Worm (Caenorhabditis elegans): ENCODE results near the gene R12B2.7.

R12B2.7 gene

ce11 chrIII:5782080-5782479, 32.8 kb upstream of the R12B2.7 start (continued):
- no peak for TF ChIP-seq T07F8.4 (tag; optimal IDR thresholded peaks at IDR 0.05)
- no peak for TF ChIP-seq F37B4.10 (GFP tag; IDR thresholded peaks at IDR 0.05)
- TF ChIP-seq C17E4.6 (GFP tag; IDR thresholded peaks at IDR 0.05), result no peak
- peak; percentile 62 for TF ChIP-seq B0261.1 (tag; optimal IDR thresholded peaks at IDR 0.05)
- TF ChIP-seq lin-54 (GFP tag; optimal IDR thresholded peaks at IDR 0.05), result peak; percentile 3
- TF ChIP-seq F55B11.4 (tag; optimal IDR thresholded peaks at IDR 0.05; ENCODE audit: borderline replicate concordance, insufficient read depth), result no peak
- TF ChIP-seq Y56A3A.18 (GFP tag; IDR thresholded peaks at IDR 0.05), result no peak
- no peak for TF ChIP-seq nhr-179 (tag; optimal IDR thresholded peaks at IDR 0.05)
- no peak for TF ChIP-seq repo-1 (tag; optimal IDR thresholded peaks at IDR 0.05)
- TF ChIP-seq lin-26 (GFP tag; IDR thresholded peaks at IDR 0.05), result peak; percentile 61; the same call in 1 of the 2 replicates
- no peak for TF ChIP-seq K11D2.4 (GFP tag; IDR thresholded peaks at IDR 0.05)
- no peak for TF ChIP-seq F57C9.4 (tag; optimal IDR thresholded peaks at IDR 0.05)
- peak; percentile 38 for TF ChIP-seq F49E8.2 (tag; optimal IDR thresholded peaks at IDR 0.05; ENCODE audit: insufficient read depth)
- no peak for TF ChIP-seq T26A5.8 (tag; optimal IDR thresholded peaks at IDR 0.05)
- no peak for TF ChIP-seq lin-40 (tag; optimal IDR thresholded peaks at IDR 0.05)
- TF ChIP-seq ceh-91 (GFP tag; IDR thresholded peaks at IDR 0.05), result peak; percentile 26; the same call in 1 of the 2 replicates
- no peak for TF ChIP-seq gei-17 (GFP tag; optimal IDR thresholded peaks at IDR 0.05)
- no peak for TF ChIP-seq ccch-3 (GFP tag; optimal IDR thresholded peaks at IDR 0.05)
- no peak for TF ChIP-seq ceh-58 (GFP tag; IDR thresholded peaks at IDR 0.05)
- peak; percentile 28; the same call in 1 of the 2 replicates for TF ChIP-seq hmg-1.2 (GFP tag; IDR thresholded peaks at IDR 0.05)
- no peak for TF ChIP-seq K12H6.12 (tag; optimal IDR thresholded peaks at IDR 0.05)
- no peak for TF ChIP-seq somi-1 (GFP tag; optimal IDR thresholded peaks at IDR 0.05)
- no peak for TF ChIP-seq ceh-40 (GFP tag; IDR thresholded peaks at IDR 0.05)
- TF ChIP-seq let-526 (GFP tag; IDR thresholded peaks at IDR 0.05), result no peak
- TF ChIP-seq bed-2 (GFP tag; IDR thresholded peaks at IDR 0.05), result no peak
- no peak for TF ChIP-seq Y79H2A.3 (GFP tag; conservative IDR thresholded peaks at IDR 0.05)
- no peak for TF ChIP-seq sptf-2 (GFP tag; optimal IDR thresholded peaks at IDR 0.05)
- TF ChIP-seq ztf-25 (GFP tag; IDR thresholded peaks at IDR 0.05), result 0 out of 2 replicates have a peak, but pooled peaks have one; percentile 62
- no peak for TF ChIP-seq pbrm-1 (GFP tag; IDR thresholded peaks at IDR 0.05)
- TF ChIP-seq die-1 (tag; optimal IDR thresholded peaks at IDR 0.05), result no peak
- TF ChIP-seq aptf-2 (GFP tag; conservative IDR thresholded peaks at IDR 0.05), result no peak
- no peak for TF ChIP-seq ama-1 (optimal IDR thresholded peaks at IDR 0.05)
- no peak for TF ChIP-seq ama-1 (GFP tag; optimal IDR thresholded peaks at IDR 0.05)
- no peak for TF ChIP-seq dpl-1 (GFP tag; optimal IDR thresholded peaks at IDR 0.05)
- no peak for TF ChIP-seq F39B2.1 (GFP tag; IDR thresholded peaks at IDR 0.05)
- TF ChIP-seq tbx-9 (tag; optimal IDR thresholded peaks at IDR 0.05; ENCODE audit: borderline replicate concordance), result no peak
- TF ChIP-seq rcor-1 (GFP tag; IDR thresholded peaks at IDR 0.05), result no peak
- no peak for TF ChIP-seq ceh-27 (GFP tag; optimal IDR thresholded peaks at IDR 0.05)
- no peak for TF ChIP-seq F22D6.2 (tag; optimal IDR thresholded peaks at IDR 0.05)
- TF ChIP-seq hrde-1 (tag; optimal IDR thresholded peaks at IDR 0.05; ENCODE audit: borderline replicate concordance), result no peak
- TF ChIP-seq hsf-1 (GFP tag; IDR thresholded peaks at IDR 0.05), result peak; percentile 32; the same call in 1 of the 2 replicates
- no peak for TF ChIP-seq sdz-38 (tag; optimal IDR thresholded peaks at IDR 0.05)
- no peak for TF ChIP-seq snpc-1.1 (tag; optimal IDR thresholded peaks at IDR 0.05; ENCODE audit: insufficient read depth)
- no peak for TF ChIP-seq ekl-4 (GFP tag; IDR thresholded peaks at IDR 0.05)
- TF ChIP-seq ztf-26 (tag; optimal IDR thresholded peaks at IDR 0.05), result no peak
- no peak for TF ChIP-seq nfya-2 (GFP tag; IDR thresholded peaks at IDR 0.05)
- TF ChIP-seq ZK185.1 (tag; optimal IDR thresholded peaks at IDR 0.05; ENCODE audit: poor library complexity, severe bottlenecking), result no peak
- TF ChIP-seq let-607 (tag; optimal IDR thresholded peaks at IDR 0.05), result no peak
- 0 out of 2 replicates have a peak, but pooled peaks have one; percentile 14 for TF ChIP-seq zfh-2 (GFP tag; conservative IDR thresholded peaks at IDR 0.05)

All from whole organism, young adult.